Worm (Caenorhabditis elegans): ENCODE results near the gene best-18.

best-18 gene

ce11 chrIII:10248441-10249137 is 36.4 kb downstream of the best-18 start, which contains the start of the genes div-1 and cor-1 (continued):
- peak; percentile 28 for TF ChIP-seq nhr-19 (GFP tag; conservative IDR thresholded peaks at IDR 0.05)
- no peak for TF ChIP-seq hlh-4 (tag; optimal IDR thresholded peaks at IDR 0.05)
- TF ChIP-seq lin-13 (GFP tag; optimal IDR thresholded peaks at IDR 0.05) = peak; percentile 39
- TF ChIP-seq F16B12.6 (tag; optimal IDR thresholded peaks at IDR 0.05) = peak; percentile 39
- TF ChIP-seq nhr-71 (tag; optimal IDR thresholded peaks at IDR 0.05) = peak; percentile 57
- TF ChIP-seq nhr-28 (tag; optimal IDR thresholded peaks at IDR 0.05) = no peak
- TF ChIP-seq skn-1 (tag; optimal IDR thresholded peaks at IDR 0.05) = peak; percentile 32

- TF ChIP-seq pqm-1 (tag; optimal IDR thresholded peaks at IDR 0.05) = no peak
- TF ChIP-seq F16B12.6 (tag; optimal IDR thresholded peaks at IDR 0.05) = no peak
- TF ChIP-seq lin-35 (GFP tag; optimal IDR thresholded peaks at IDR 0.05) = no peak
- TF ChIP-seq ets-5 (GFP tag; IDR thresholded peaks at IDR 0.05) = no peak
- TF ChIP-seq ceh-8 (GFP tag; optimal IDR thresholded peaks at IDR 0.05) = no peak
Observed at ce11 chrIII:10251114-10251513, 38.9 kb downstream of the best-18 start.

ce11 chrIII:10253334-10253733 is 41.1 kb downstream of the best-18 start:
- TF ChIP-seq swsn-7 (tag; optimal IDR thresholded peaks at IDR 0.05) (no peak), efl-1 (optimal IDR thresholded peaks at IDR 0.05) (no peak), efl-1 (GFP tag; optimal IDR thresholded peaks at IDR 0.05 in 1 of 2) (peak in 1 of 2 experiments; percentile 20)

ce11 chrIII:10254583-10254982 is 42.4 kb downstream of the best-18 start, which contains the start of gene R01H10.4:
R01H10.4 (plus strand) TSS chrIII:10254818.
- TF ChIP-seq grh-1 (GFP tag; IDR thresholded peaks at IDR 0.05) = no peak
- peak in 1 of 6 experiments; percentile 57 for TF ChIP-seq elt-3 (tag; optimal IDR thresholded peaks at IDR 0.05)
- peak; percentile 97 for TF ChIP-seq blmp-1 (tag; optimal IDR thresholded peaks at IDR 0.05)

ce11 chrIII:10258641-10259040 is 46.4 kb downstream of the best-18 start, which contains the start of gene rip-1:
rip-1 (minus strand) TSS chrIII:10258741.
- TF ChIP-seq fkh-4 (tag; optimal IDR thresholded peaks at IDR 0.05; ENCODE audit: borderline replicate concordance) (no peak), mep-1 (tag; optimal IDR thresholded peaks at IDR 0.05) (no peak), sptf-1 (tag; optimal IDR thresholded peaks at IDR 0.05) (no peak), snu-23 (GFP tag; optimal IDR thresholded peaks at IDR 0.05) (no peak), irx-1 (tag; optimal IDR thresholded peaks at IDR 0.05) (no peak), ets-5 (GFP tag; IDR thresholded peaks at IDR 0.05) (no peak), pax-3 (tag; optimal IDR thresholded peaks at IDR 0.05) (no peak), lin-13 (GFP tag; optimal IDR thresholded peaks at IDR 0.05) (no peak), nhr-76 (tag; optimal IDR thresholded peaks at IDR 0.05) (no peak), ces-1 (GFP tag; optimal IDR thresholded peaks at IDR 0.05) (no peak), isw-1 (GFP tag; IDR thresholded peaks at IDR 0.05) (no peak), blmp-1 (tag; optimal IDR thresholded peaks at IDR 0.05) (no peak), nhr-11 (tag; optimal IDR thresholded peaks at IDR 0.05) (no peak), ztf-4 (tag; optimal IDR thresholded peaks at IDR 0.05) (no peak), dpl-1 (GFP tag; optimal IDR thresholded peaks at IDR 0.05) (no peak), skn-1 (tag; optimal IDR thresholded peaks at IDR 0.05) (no peak), pag-3 (tag; optimal IDR thresholded peaks at IDR 0.05; ENCODE audit: borderline replicate concordance, insufficient read depth) (no peak), fkh-10 (GFP tag; optimal IDR thresholded peaks at IDR 0.05) (no peak), grh-1 (GFP tag; IDR thresholded peaks at IDR 0.05) (no peak), ceh-88 (GFP tag; IDR thresholded peaks at IDR 0.05) (no peak)

- no peak for TF ChIP-seq unc-130 (tag; optimal IDR thresholded peaks at IDR 0.05)
Observed at ce11 chrIII:10261256-10261655, 49.1 kb downstream of the best-18 start.

All from whole organism, L1 larva.